Worm (Caenorhabditis elegans): ENCODE results near the gene Y51A2A.5.

The Y51A2A.5 gene

ce11 chrV:18324525-18324924, 25.9 kb downstream of the Y51A2A.5 start (continued):
- TF ChIP-seq nhr-48 (tag; optimal IDR thresholded peaks at IDR 0.05) (no peak), dmd-8 (GFP tag; IDR thresholded peaks at IDR 0.05) (no peak)

ce11 chrV:18331086-18331485, 32.5 kb downstream of the Y51A2A.5 start, which contains the start of gene B0462.4:
B0462.4 (minus strand) TSS chrV:18331186.
- no peak for TF ChIP-seq dmd-8 (GFP tag; IDR thresholded peaks at IDR 0.05)
- TF ChIP-seq aha-1 (tag) = no peak
- no peak for TF ChIP-seq madf-9 (GFP tag; conservative IDR thresholded peaks at IDR 0.05)
- no peak for TF ChIP-seq nhr-41 (GFP tag; IDR thresholded peaks at IDR 0.05)
- no peak for TF ChIP-seq unc-39 (tag; optimal IDR thresholded peaks at IDR 0.05)
- no peak for TF ChIP-seq D1046.2 (GFP tag; IDR thresholded peaks at IDR 0.05)
- no peak for TF ChIP-seq fos-1 (tag; optimal IDR thresholded peaks at IDR 0.05)
- no peak for TF ChIP-seq pha-4 (GFP tag; IDR thresholded peaks at IDR 0.05)
- no peak for TF ChIP-seq pha-4 (tag; optimal IDR thresholded peaks at IDR 0.05)
- TF ChIP-seq nhr-42 (GFP tag; IDR thresholded peaks at IDR 0.05) = no peak
- TF ChIP-seq spr-3 (GFP tag; optimal IDR thresholded peaks at IDR 0.05) = no peak
- TF ChIP-seq Y48G9A.11 (GFP tag; IDR thresholded peaks at IDR 0.05) = no peak
- TF ChIP-seq lim-7 (GFP tag; IDR thresholded peaks at IDR 0.05) = no peak
- TF ChIP-seq nhr-111 (GFP tag; optimal IDR thresholded peaks at IDR 0.05) = no peak
- TF ChIP-seq ZK546.5 (tag; optimal IDR thresholded peaks at IDR 0.05) = no peak
- TF ChIP-seq set-16 (GFP tag; IDR thresholded peaks at IDR 0.05) = no peak
- no peak for TF ChIP-seq T26A8.4 (GFP tag; IDR thresholded peaks at IDR 0.05)
- no peak for TF ChIP-seq hif-1 (tag; optimal IDR thresholded peaks at IDR 0.05)
- no peak for TF ChIP-seq vab-7 (GFP tag; IDR thresholded peaks at IDR 0.05)

DNA sequence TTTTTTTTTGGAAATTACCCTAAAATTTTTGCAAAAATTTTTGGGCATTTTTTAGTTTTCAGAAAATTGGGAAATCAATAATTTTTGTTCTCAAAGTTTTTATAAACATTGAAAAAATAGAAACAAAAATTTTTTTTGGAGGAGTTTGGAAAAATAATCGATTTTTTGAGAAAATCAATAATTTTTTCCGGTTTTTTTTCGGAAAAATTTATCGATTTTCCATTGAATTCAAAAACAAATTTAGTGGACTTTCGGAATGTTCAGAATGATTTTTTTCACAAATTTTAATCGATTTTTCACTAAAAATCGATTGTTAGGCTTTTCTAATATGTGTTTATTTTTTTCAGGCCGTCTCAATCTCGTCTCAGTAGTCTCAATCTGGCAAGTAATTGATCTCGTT, 39.0 kb downstream of the Y51A2A.5 start:
- TF ChIP-seq pqm-1 (tag; optimal IDR thresholded peaks at IDR 0.05) (no peak), ceh-28 (tag; optimal IDR thresholded peaks at IDR 0.05) (peak; percentile 69), aly-2 (tag; optimal IDR thresholded peaks at IDR 0.05) (no peak)

DNA sequence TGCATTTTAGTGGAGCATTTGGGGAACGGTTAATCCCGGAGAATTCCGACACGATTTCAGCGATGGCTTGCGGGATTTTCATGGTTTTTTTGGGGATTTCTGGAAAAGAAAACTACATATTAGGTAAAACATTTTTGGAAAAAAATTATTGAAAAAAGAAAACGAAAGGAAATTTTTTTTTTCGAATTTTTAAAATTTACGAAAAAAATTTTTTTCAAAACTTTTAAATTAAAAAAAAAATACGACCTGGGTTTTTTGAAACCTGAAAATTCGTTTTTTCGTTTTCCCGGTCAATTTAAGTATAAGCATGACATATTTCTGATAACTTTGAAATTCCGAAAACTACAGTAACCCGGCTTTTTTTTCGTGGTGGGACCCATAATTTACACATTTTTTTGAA, 41.2 kb downstream of the Y51A2A.5 start, which contains the start of gene C08E8.10:
C08E8.10 (minus strand) TSS at position 101 of the 400 bp plus-strand sequence.
- no peak for TF ChIP-seq fos-1 (tag; optimal IDR thresholded peaks at IDR 0.05)
- TF ChIP-seq lin-38 (GFP tag; IDR thresholded peaks at IDR 0.05) = no peak
- no peak for TF ChIP-seq nhr-237 (tag; optimal IDR thresholded peaks at IDR 0.05)
- no peak for TF ChIP-seq snpc-4 (tag; optimal IDR thresholded peaks at IDR 0.05)
- TF ChIP-seq lin-13 (GFP tag; optimal IDR thresholded peaks at IDR 0.05) = no peak
- no peak for TF ChIP-seq tag-97 (GFP tag; IDR thresholded peaks at IDR 0.05)
- no peak for TF ChIP-seq skn-1 (tag; optimal IDR thresholded peaks at IDR 0.05)
- no peak for TF ChIP-seq mes-2 (tag; optimal IDR thresholded peaks at IDR 0.05; ENCODE audit: poor library complexity, severe bottlenecking)

- no peak for TF ChIP-seq nhr-77 (tag; optimal IDR thresholded peaks at IDR 0.05)
- peak; percentile 53; the same call in 1 of the 2 replicates for TF ChIP-seq snpc-1.2 (GFP tag; IDR thresholded peaks at IDR 0.05)
- TF ChIP-seq gei-8 (GFP tag; optimal IDR thresholded peaks at IDR 0.05) = no peak
- 0 out of 2 replicates have a peak, but pooled peaks have one; percentile 12 for TF ChIP-seq arid-1 (GFP tag; conservative IDR thresholded peaks at IDR 0.05)
- TF ChIP-seq egl-27 (tag; optimal IDR thresholded peaks at IDR 0.05) = no peak
- no peak for TF ChIP-seq lin-1 (GFP tag; IDR thresholded peaks at IDR 0.05)
- no peak for TF ChIP-seq dpl-1 (GFP tag; optimal IDR thresholded peaks at IDR 0.05)
- TF ChIP-seq ceh-32 (tag; optimal IDR thresholded peaks at IDR 0.05; ENCODE audit: poor library complexity) = no peak
- no peak for TF ChIP-seq hif-1 (tag; optimal IDR thresholded peaks at IDR 0.05)
- TF ChIP-seq Y5F2A.4 (GFP tag; optimal IDR thresholded peaks at IDR 0.05) = no peak
- TF ChIP-seq set-16 (GFP tag; IDR thresholded peaks at IDR 0.05) = no peak
- TF ChIP-seq Y48G9A.11 (GFP tag; IDR thresholded peaks at IDR 0.05) = no peak
- TF ChIP-seq lin-38 (GFP tag; IDR thresholded peaks at IDR 0.05) = peak; percentile 18; the same call in 1 of the 2 replicates
- no peak for TF ChIP-seq madf-5 (GFP tag; IDR thresholded peaks at IDR 0.05)
- TF ChIP-seq ctbp-1 (GFP tag; IDR thresholded peaks at IDR 0.05) = no peak
These were observed 45.6 kb downstream of the Y51A2A.5 start for ce11 chrV:18344194-18344593.
